Worm (Caenorhabditis elegans) whole organism, L1 larva: ENCODE measurements around the gene sdz-9.

Experiments used
- ama-1 ChIP-seq: fragments of 150-350 bp; optimal IDR thresholded peaks from 2 replicates; lab custom pipeline; 2014
- ceh-8 ChIP-seq: fragments of 200-800 bp; sonication (Bioruptor generic); optimal IDR thresholded peaks from 2 replicates; lab custom pipeline; 2018; ENCODE audit warnings: mild to moderate bottlenecking, missing genetic modification characterization, moderate library complexity, missing compliant biosample characterization
- ceh-82 ChIP-seq, 3 experiments: fragments of 150-350 bp in 1 of 3; sonication (generic microtip) in 2 of 3; optimal IDR thresholded peaks; 2 replicates each; lab custom pipeline; 2014 to 2017; ENCODE audit warnings: missing biosample characterization in 3 of 3, missing genetic modification characterization in 3 of 3
- elt-2 ChIP-seq: sonication (generic microtip); optimal IDR thresholded peaks from 2 replicates; lab custom pipeline; 2016; ENCODE audit warnings: missing genetic modification characterization, mild to moderate bottlenecking, inconsistent platforms, missing compliant biosample characterization, missing genetic modification reagents
- hlh-4 ChIP-seq: sonication (generic microtip); optimal IDR thresholded peaks from 2 replicates; lab custom pipeline; 2016; ENCODE audit warnings: mild to moderate bottlenecking, missing genetic modification characterization, missing compliant biosample characterization
- lin-39 ChIP-seq: fragments of 150-350 bp; optimal IDR thresholded peaks from 2 replicates; lab custom pipeline; 2014; ENCODE audit warnings: missing biosample characterization, missing genetic modification reagents, missing genetic modification characterization
- mdl-1 ChIP-seq, 2 experiments: fragments of 150-350 bp; optimal IDR thresholded peaks; 2 replicates each; lab custom pipeline; 2014 to 2017; ENCODE audit warnings: missing biosample characterization in 2 of 2, missing genetic modification characterization in 2 of 2, inconsistent platforms in 1 of 2
- nhr-11 ChIP-seq: fragments of 150-350 bp; optimal IDR thresholded peaks from 2 replicates; lab custom pipeline; 2014; ENCODE audit warnings: missing biosample characterization, missing genetic modification characterization
- skn-1 ChIP-seq: fragments of 150-350 bp; optimal IDR thresholded peaks from 2 replicates; lab custom pipeline; 2014; ENCODE audit warnings: missing biosample characterization, missing genetic modification characterization
- unc-86 ChIP-seq: sonication (generic microtip); optimal IDR thresholded peaks from 2 replicates; lab custom pipeline; 2016; ENCODE audit warnings: missing genetic modification characterization, missing compliant biosample characterization

DNA sequence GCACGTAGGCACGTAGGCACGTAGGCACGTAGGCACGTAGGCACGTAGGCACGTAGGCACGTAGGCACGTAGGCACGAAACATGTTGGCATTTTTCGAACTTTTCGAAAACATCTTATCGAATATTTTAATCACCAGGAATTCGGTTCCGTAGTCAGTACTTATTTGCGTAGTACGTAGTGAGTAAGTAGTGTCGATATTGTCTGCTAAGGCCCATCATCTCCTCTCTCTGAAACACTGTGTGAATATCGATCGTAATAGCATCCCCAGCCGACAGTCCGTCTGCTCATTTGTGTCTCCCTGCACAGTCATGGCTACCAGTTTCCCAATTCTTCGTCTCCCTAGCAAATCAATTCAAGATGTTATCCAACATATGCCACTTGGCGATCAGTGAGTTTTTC, 11.3 kb downstream of the sdz-9 start, which contains the start of gene fbxb-106:
- no peak for TF ChIP-seq skn-1 (tag; lab: Kevin White, UChicago)
- no peak for TF ChIP-seq nhr-11 (tag; lab: Kevin White, UChicago)
- no peak for TF ChIP-seq ceh-8 (GFP tag; lab: Kevin White, UChicago)
- TF ChIP-seq elt-2 (tag; lab: Kevin White, UChicago) = no peak
- TF ChIP-seq mdl-1 (tag; optimal IDR thresholded peaks at IDR 0.05; lab: Kevin White, UChicago) = no peak
- TF ChIP-seq ama-1 (lab: Kevin White, UChicago) = no peak
- no peak for TF ChIP-seq ceh-82 (tag; optimal IDR thresholded peaks at IDR 0.05; lab: Kevin White, UChicago)
- no peak for TF ChIP-seq hlh-4 (tag; lab: Kevin White, UChicago)
- no peak for TF ChIP-seq lin-39 (tag; lab: Kevin White, UChicago)
- no peak for TF ChIP-seq unc-86 (tag; lab: Kevin White, UChicago)
